Fruit fly (Drosophila melanogaster): ENCODE data around the gene robl22E.

The robl22E gene

dm6 chr2L:2284863-2285262 lies 5.7 kb downstream of the robl22E start, which contains the start of gene CG4271:
TSS of gene CG4271 (plus strand) at chr2L:2285163.
- TF ChIP-seq CG12605 (GFP tag; IDR thresholded peaks at IDR 0.05): no peak
- no peak for TF ChIP-seq CG8301 (tag; optimal IDR thresholded peaks at IDR 0.05)
- TF ChIP-seq CG32121 (GFP tag; IDR thresholded peaks at IDR 0.05): no peak
- TF ChIP-seq Ets98B (GFP tag; IDR thresholded peaks at IDR 0.05): no peak
- TF ChIP-seq D1 (tag; optimal IDR thresholded peaks at IDR 0.05): no peak
- TF ChIP-seq rn (GFP tag; IDR thresholded peaks at IDR 0.05): no peak
- TF ChIP-seq Snoo (tag; optimal IDR thresholded peaks at IDR 0.05): no peak
- no peak for TF ChIP-seq CG15710 (tag; optimal IDR thresholded peaks at IDR 0.05)
- no peak for TF ChIP-seq EcR (GFP tag; optimal IDR thresholded peaks at IDR 0.05)
- TF ChIP-seq CG10348 (GFP tag; IDR thresholded peaks at IDR 0.05): no peak
- TF ChIP-seq CG17806 (tag; optimal IDR thresholded peaks at IDR 0.05): no peak
- no peak for TF ChIP-seq fd96Ca (GFP tag; IDR thresholded peaks at IDR 0.05)
- TF ChIP-seq gl (tag; optimal IDR thresholded peaks at IDR 0.05): no peak
- TF ChIP-seq CG9948 (tag; optimal IDR thresholded peaks at IDR 0.05): no peak
- TF ChIP-seq Pif1B (GFP tag; optimal IDR thresholded peaks at IDR 0.05): no peak
- no peak for TF ChIP-seq CG4496 (GFP tag; IDR thresholded peaks at IDR 0.05)
- no peak for TF ChIP-seq CG8159 (tag; optimal IDR thresholded peaks at IDR 0.05)

dm6 chr2L:2269040-2269439 lies 21.5 kb downstream of the robl22E start, which contains the start of gene CG17242:
TSS of gene CG17242 (minus strand) at chr2L:2269140.
- TF ChIP-seq CG14655 (GFP tag; optimal IDR thresholded peaks at IDR 0.05) (no peak), rn (GFP tag; IDR thresholded peaks at IDR 0.05) (no peak), EcR (GFP tag; optimal IDR thresholded peaks at IDR 0.05) (no peak), D1 (tag; optimal IDR thresholded peaks at IDR 0.05) (no peak), CG12605 (GFP tag; IDR thresholded peaks at IDR 0.05) (no peak), Snoo (tag; optimal IDR thresholded peaks at IDR 0.05) (no peak), CG8159 (tag; optimal IDR thresholded peaks at IDR 0.05) (no peak), CG8301 (tag; optimal IDR thresholded peaks at IDR 0.05) (no peak), Pif1B (GFP tag; optimal IDR thresholded peaks at IDR 0.05) (no peak), CG34367 (tag; optimal IDR thresholded peaks at IDR 0.05) (no peak), Ets98B (GFP tag; IDR thresholded peaks at IDR 0.05) (no peak), gl (tag; optimal IDR thresholded peaks at IDR 0.05) (no peak), CG17806 (tag; optimal IDR thresholded peaks at IDR 0.05) (no peak), CG15710 (tag; optimal IDR thresholded peaks at IDR 0.05) (no peak), CG13204 (GFP tag; optimal IDR thresholded peaks at IDR 0.05) (no peak)

- no peak for TF ChIP-seq EcR (GFP tag; optimal IDR thresholded peaks at IDR 0.05)
- no peak for TF ChIP-seq Ets98B (GFP tag; IDR thresholded peaks at IDR 0.05)
Measured at dm6 chr2L:2265221-2265620, 25.3 kb downstream of the robl22E start, which contains the start of gene CG34049. TSS of gene CG34049 (minus strand) at chr2L:2265321.

- TF ChIP-seq gl (tag; optimal IDR thresholded peaks at IDR 0.05) (no peak), EcR (GFP tag; optimal IDR thresholded peaks at IDR 0.05) (no peak), Pif1A (GFP tag; optimal IDR thresholded peaks at IDR 0.05) (no peak), Snoo (tag; optimal IDR thresholded peaks at IDR 0.05) (no peak), CG15710 (tag; optimal IDR thresholded peaks at IDR 0.05) (no peak), rn (GFP tag; IDR thresholded peaks at IDR 0.05) (no peak), D1 (tag; optimal IDR thresholded peaks at IDR 0.05) (no peak), CG17806 (tag; optimal IDR thresholded peaks at IDR 0.05) (no peak), CG8159 (tag; optimal IDR thresholded peaks at IDR 0.05) (no peak), fd96Ca (GFP tag; IDR thresholded peaks at IDR 0.05) (no peak), CG12605 (GFP tag; IDR thresholded peaks at IDR 0.05) (no peak), CG32121 (GFP tag; IDR thresholded peaks at IDR 0.05) (no peak), CG4496 (GFP tag; IDR thresholded peaks at IDR 0.05) (no peak), CG13204 (GFP tag; optimal IDR thresholded peaks at IDR 0.05) (no peak), CG10348 (GFP tag; IDR thresholded peaks at IDR 0.05) (no peak)
Measured at dm6 chr2L:2263142-2263541, 27.4 kb downstream of the robl22E start, which contains the start of gene CG4270. TSS of gene CG4270 (plus strand) at chr2L:2263442.

- no peak for TF ChIP-seq CG15710 (tag; optimal IDR thresholded peaks at IDR 0.05)
- TF ChIP-seq CG14655 (GFP tag; optimal IDR thresholded peaks at IDR 0.05): no peak
Measured at dm6 chr2L:2254950-2255349, 35.6 kb downstream of the robl22E start, which contains the start of gene Send1. TSS of gene Send1 (minus strand) at chr2L:2255050.

dm6 chr2L:2252745-2253144 lies 37.8 kb downstream of the robl22E start, which contains the start of gene CG17234:
TSS of gene CG17234 (plus strand) at chr2L:2253045.
- TF ChIP-seq rn (GFP tag; IDR thresholded peaks at IDR 0.05) (no peak), CG13204 (GFP tag; optimal IDR thresholded peaks at IDR 0.05) (no peak), CG17806 (tag; optimal IDR thresholded peaks at IDR 0.05) (no peak), CG8301 (tag; optimal IDR thresholded peaks at IDR 0.05) (no peak), CG14655 (GFP tag; optimal IDR thresholded peaks at IDR 0.05) (no peak), EcR (GFP tag; optimal IDR thresholded peaks at IDR 0.05) (no peak), CG15710 (tag; optimal IDR thresholded peaks at IDR 0.05) (no peak), CG10348 (GFP tag; IDR thresholded peaks at IDR 0.05) (no peak), CG4496 (GFP tag; IDR thresholded peaks at IDR 0.05) (no peak), Ets98B (GFP tag; IDR thresholded peaks at IDR 0.05) (no peak), CG9948 (tag; optimal IDR thresholded peaks at IDR 0.05) (no peak), CG34367 (tag; optimal IDR thresholded peaks at IDR 0.05) (no peak), D1 (tag; optimal IDR thresholded peaks at IDR 0.05) (no peak), Pif1A (GFP tag; optimal IDR thresholded peaks at IDR 0.05) (no peak), CG32121 (GFP tag; IDR thresholded peaks at IDR 0.05) (no peak), Snoo (tag; optimal IDR thresholded peaks at IDR 0.05) (no peak), fd96Ca (GFP tag; IDR thresholded peaks at IDR 0.05) (no peak), CG12605 (GFP tag; IDR thresholded peaks at IDR 0.05) (no peak), Pif1B (GFP tag; optimal IDR thresholded peaks at IDR 0.05) (no peak)
